Fruit fly (Drosophila melanogaster) whole organism, embryonic: ENCODE results near the gene CG42307.

ENCODE experiments used
- Abd-B ChIP-seq: fragments of 200-800 bp; sonication (Bioruptor generic); optimal IDR thresholded peaks from 2 replicates; lab custom pipeline; 2018; ENCODE audit warnings: missing biosample characterization, mild to moderate bottlenecking, missing genetic modification characterization, moderate library complexity
- BtbVII ChIP-seq: fragments of 200-800 bp; sonication (Bioruptor generic); optimal IDR thresholded peaks from 3 replicates; lab custom pipeline; 2017; ENCODE audit warnings: missing biosample characterization, mild to moderate bottlenecking, missing genetic modification characterization
- Bteb2 ChIP-seq: fragments of 200-800 bp; sonication (Bioruptor generic); optimal IDR thresholded peaks from 2 replicates; lab custom pipeline; 2016; ENCODE audit warnings: missing biosample characterization, missing genetic modification characterization
- CG10147 ChIP-seq: fragments of 200-800 bp; sonication (Bioruptor generic); optimal IDR thresholded peaks from 2 replicates; lab custom pipeline; 2019; ENCODE audit warnings: missing biosample characterization, mild to moderate bottlenecking, missing genetic modification characterization, moderate library complexity
- CG10979 ChIP-seq: fragments of 200-800 bp; sonication (Bioruptor generic); optimal IDR thresholded peaks from 2 replicates; lab custom pipeline; 2018; ENCODE audit warnings: missing biosample characterization, mild to moderate bottlenecking, missing genetic modification characterization, moderate library complexity
- CG13287 ChIP-seq: fragments of 200-800 bp; sonication (Bioruptor generic); IDR thresholded peaks from 2 replicates; pipeline ENCODE4 v1.3.6; 2022; ENCODE audit warnings: missing biosample characterization, missing genetic modification characterization; ENCODE audit not compliant: partially characterized antibody
- CG14710 ChIP-seq: fragments of 200-800 bp; sonication (Bioruptor generic); optimal IDR thresholded peaks from 3 replicates; lab custom pipeline; 2019; ENCODE audit warnings: missing biosample characterization, mild to moderate bottlenecking, missing genetic modification characterization, moderate library complexity
- CG16863 ChIP-seq: fragments of 200-800 bp; sonication (Bioruptor generic); optimal IDR thresholded peaks from 3 replicates; lab custom pipeline; 2016; ENCODE audit warnings: missing biosample characterization, missing genetic modification characterization
- CG2120 ChIP-seq: fragments of 200-800 bp; sonication (Bioruptor generic); optimal IDR thresholded peaks from 3 replicates; lab custom pipeline; 2016; ENCODE audit warnings: missing biosample characterization, missing genetic modification characterization
- CG2129 ChIP-seq: fragments of 200-800 bp; sonication (Bioruptor generic); IDR thresholded peaks from 2 replicates; pipeline ENCODE4 v1.3.6; 2022; ENCODE audit warnings: missing biosample characterization, missing genetic modification characterization; ENCODE audit not compliant: partially characterized antibody
- CG2199 ChIP-seq: fragments of 200-800 bp; sonication (Bioruptor generic); IDR thresholded peaks from 3 replicates; pipeline ENCODE4 v1.3.6; 2022; ENCODE audit warnings: missing biosample characterization, missing genetic modification characterization
- CG3281 ChIP-seq: fragments of 200-800 bp; sonication (Bioruptor generic); optimal IDR thresholded peaks from 3 replicates; lab custom pipeline; 2017; ENCODE audit warnings: missing biosample characterization, mild to moderate bottlenecking, missing genetic modification characterization
- CG34422 ChIP-seq: fragments of 200-800 bp; sonication (Bioruptor generic); IDR thresholded peaks from 3 replicates; pipeline ENCODE4 v1.3.6; 2022; ENCODE audit warnings: missing biosample characterization, missing genetic modification characterization
- CG4617 ChIP-seq: fragments of 200-800 bp; sonication (Bioruptor generic); optimal IDR thresholded peaks from 3 replicates; lab custom pipeline; 2016; ENCODE audit warnings: missing biosample characterization, missing genetic modification characterization, borderline replicate concordance
- CG6683 ChIP-seq: fragments of 200-800 bp; sonication (Bioruptor generic); optimal IDR thresholded peaks from 2 replicates; lab custom pipeline; 2017; ENCODE audit warnings: missing biosample characterization, mild to moderate bottlenecking, missing genetic modification characterization, missing genetic modification reagents
- CG7839 ChIP-seq: fragments of 200-800 bp; sonication (Bioruptor generic); optimal IDR thresholded peaks from 3 replicates; lab custom pipeline; 2018; ENCODE audit warnings: missing biosample characterization, mild to moderate bottlenecking, missing genetic modification characterization, moderate library complexity
- CG9817 ChIP-seq: fragments of 200-800 bp; sonication (Bioruptor generic); optimal IDR thresholded peaks from 2 replicates; lab custom pipeline; 2018; ENCODE audit warnings: missing biosample characterization, mild to moderate bottlenecking, missing genetic modification characterization, moderate library complexity
- CHES-1-like ChIP-seq: fragments of 200-800 bp; sonication (Bioruptor generic); optimal IDR thresholded peaks from 2 replicates; lab custom pipeline; 2016; ENCODE audit warnings: missing biosample characterization, missing genetic modification characterization
- D ChIP-seq, 2 experiments: fragments of 200-800 bp in 1 of 2; fragments of >200 bp in 1 of 2; sonication (Bioruptor generic) in 1 of 2; optimal IDR thresholded peaks; 2 replicates in 1 of 2; 3 replicates in 1 of 2; lab custom pipeline; 2017; ENCODE audit warnings: mild to moderate bottlenecking in 1 of 2, missing biosample characterization in 1 of 2, missing genetic modification characterization in 1 of 2, missing genetic modification reagents in 1 of 2
- Dbx ChIP-seq: fragments of 200-800 bp; sonication (Bioruptor generic); IDR thresholded peaks from 3 replicates; pipeline ENCODE4 v1.3.6; 2022; ENCODE audit warnings: missing biosample characterization, missing genetic modification characterization
- Dp ChIP-seq: fragments of 200-800 bp; sonication (Bioruptor generic); optimal IDR thresholded peaks from 2 replicates; lab custom pipeline; 2018; ENCODE audit warnings: missing biosample characterization, mild to moderate bottlenecking, missing genetic modification characterization, moderate library complexity
- Ets97D ChIP-seq: fragments of 200-800 bp; sonication (Bioruptor generic); optimal IDR thresholded peaks from 3 replicates; lab custom pipeline; 2016; ENCODE audit warnings: missing biosample characterization, missing genetic modification characterization
- HLH3B ChIP-seq: fragments of 200-800 bp; sonication (Bioruptor generic); IDR thresholded peaks from 2 replicates; pipeline ENCODE4 v1.3.6; 2022; ENCODE audit warnings: missing biosample characterization, missing genetic modification characterization
- HLHmδ ChIP-seq: fragments of 200-800 bp; sonication (Bioruptor generic); optimal IDR thresholded peaks from 2 replicates; lab custom pipeline; 2018; ENCODE audit warnings: missing biosample characterization, mild to moderate bottlenecking, missing genetic modification characterization, moderate library complexity
- HmgZ ChIP-seq: fragments of 200-800 bp; sonication (Bioruptor generic); optimal IDR thresholded peaks from 2 replicates; lab custom pipeline; 2018; ENCODE audit warnings: missing biosample characterization, mild to moderate bottlenecking, missing genetic modification characterization
- Hr51 ChIP-seq, 2 experiments: fragments of 200-800 bp; sonication (Bioruptor generic); optimal IDR thresholded peaks; 2 replicates in 1 of 2; 3 replicates in 1 of 2; lab custom pipeline; 2016 to 2018; ENCODE audit warnings: missing biosample characterization in 2 of 2, missing genetic modification characterization in 2 of 2, mild to moderate bottlenecking in 1 of 2, moderate library complexity in 1 of 2
- MBD-R2 ChIP-seq: fragments of 200-800 bp; sonication (Bioruptor generic); IDR thresholded peaks from 2 replicates; pipeline ENCODE4 v1.3.6; 2022; ENCODE audit warnings: missing biosample characterization, missing genetic modification characterization
- amos ChIP-seq: fragments of 200-800 bp; sonication (Bioruptor generic); IDR thresholded peaks from 2 replicates; pipeline ENCODE4 v1.3.6; 2022; ENCODE audit warnings: missing biosample characterization, missing genetic modification characterization; ENCODE audit not compliant: partially characterized antibody
- ara ChIP-seq: fragments of 200-800 bp; sonication (Bioruptor generic); IDR thresholded peaks from 2 replicates; pipeline ENCODE4 v1.3.6; 2022; ENCODE audit warnings: missing biosample characterization, missing genetic modification characterization
- bsh ChIP-seq, 2 experiments: fragments of 200-800 bp; sonication (Bioruptor generic); optimal IDR thresholded peaks; 2 replicates each; lab custom pipeline; 2017 to 2018; ENCODE audit warnings: mild to moderate bottlenecking in 2 of 2, missing biosample characterization in 2 of 2, missing genetic modification characterization in 2 of 2, moderate library complexity in 1 of 2
- cad ChIP-seq: fragments of >200 bp; optimal IDR thresholded peaks from 2 replicates; lab custom pipeline; 2017; ENCODE audit warnings: missing biosample characterization, missing genetic modification characterization
- crc ChIP-seq: fragments of 200-800 bp; sonication (Bioruptor generic); optimal IDR thresholded peaks from 2 replicates; lab custom pipeline; 2016; ENCODE audit warnings: missing biosample characterization, missing genetic modification characterization
- croc ChIP-seq: fragments of 200-800 bp; sonication (Bioruptor generic); conservative IDR thresholded peaks from 3 replicates; pipeline ENCODE4 v1.3.6; 2022; ENCODE audit warnings: missing biosample characterization, missing genetic modification characterization
- crol ChIP-seq: fragments of 200-800 bp; sonication (Bioruptor generic); IDR thresholded peaks from 2 replicates; pipeline ENCODE4 v1.3.6; 2022; ENCODE audit warnings: missing biosample characterization, missing genetic modification characterization
- crp ChIP-seq, 2 experiments: fragments of 200-800 bp; sonication (Bioruptor generic); optimal IDR thresholded peaks; 2 replicates in 1 of 2; 3 replicates in 1 of 2; lab custom pipeline; 2017; ENCODE audit warnings: missing biosample characterization in 2 of 2, missing genetic modification characterization in 2 of 2, mild to moderate bottlenecking in 1 of 2, moderate library complexity in 1 of 2
- dmrt99B ChIP-seq: fragments of 200-800 bp; sonication (Bioruptor generic); optimal IDR thresholded peaks from 2 replicates; lab custom pipeline; 2018; ENCODE audit warnings: missing biosample characterization, mild to moderate bottlenecking, missing genetic modification characterization, moderate library complexity
- eve ChIP-seq, 2 experiments: fragments of >200 bp; optimal IDR thresholded peaks; 2 replicates each; lab custom pipeline; 2017; ENCODE audit warnings: missing biosample characterization in 2 of 2, missing genetic modification characterization in 2 of 2
- gcm ChIP-seq: fragments of 200-800 bp; sonication (Bioruptor generic); optimal IDR thresholded peaks from 2 replicates; lab custom pipeline; 2019; ENCODE audit warnings: missing biosample characterization, mild to moderate bottlenecking, missing genetic modification characterization, moderate library complexity
- her ChIP-seq: fragments of 200-800 bp; sonication (Bioruptor generic); optimal IDR thresholded peaks from 2 replicates; lab custom pipeline; 2016; ENCODE audit warnings: missing biosample characterization, missing genetic modification characterization
- insv ChIP-seq, 2 experiments: fragments of 200-800 bp; sonication (Bioruptor generic); optimal IDR thresholded peaks; 3 replicates each; lab custom pipeline; 2016 to 2018; ENCODE audit warnings: missing biosample characterization in 2 of 2, missing genetic modification characterization in 2 of 2
- ken ChIP-seq: fragments of 200-800 bp; sonication (Bioruptor generic); IDR thresholded peaks from 3 replicates; pipeline ENCODE4 v1.3.6; 2022; ENCODE audit warnings: missing biosample characterization, missing genetic modification characterization
- luna ChIP-seq: fragments of 200-800 bp; sonication (Bioruptor generic); optimal IDR thresholded peaks from 2 replicates; lab custom pipeline; 2016; ENCODE audit warnings: missing biosample characterization, missing genetic modification characterization
- pnt ChIP-seq: fragments of 200-800 bp; sonication (Bioruptor generic); optimal IDR thresholded peaks from 3 replicates; lab custom pipeline; 2016; ENCODE audit warnings: missing biosample characterization, missing genetic modification characterization
- repo ChIP-seq: fragments of 200-800 bp; sonication (Bioruptor generic); optimal IDR thresholded peaks from 2 replicates; lab custom pipeline; 2016; ENCODE audit warnings: missing biosample characterization, missing genetic modification characterization
- sisA ChIP-seq: fragments of 200-800 bp; sonication (Bioruptor generic); IDR thresholded peaks from 2 replicates; pipeline ENCODE4 v1.3.6; 2022; ENCODE audit warnings: missing biosample characterization, missing genetic modification characterization
- trem ChIP-seq: fragments of 200-800 bp; optimal IDR thresholded peaks from 3 replicates; lab custom pipeline; 2019; ENCODE audit warnings: missing biosample characterization, mild to moderate bottlenecking, missing genetic modification characterization, moderate library complexity
- zf30C ChIP-seq: fragments of 200-800 bp; sonication (Bioruptor generic); optimal IDR thresholded peaks from 3 replicates; lab custom pipeline; 2018; ENCODE audit warnings: missing biosample characterization, mild to moderate bottlenecking, missing genetic modification characterization
- zfh2 ChIP-seq: fragments of 200-800 bp; sonication (Bioruptor generic); optimal IDR thresholded peaks from 2 replicates; lab custom pipeline; 2016; ENCODE audit warnings: missing biosample characterization, missing genetic modification characterization

Gene CG42307

DNA sequence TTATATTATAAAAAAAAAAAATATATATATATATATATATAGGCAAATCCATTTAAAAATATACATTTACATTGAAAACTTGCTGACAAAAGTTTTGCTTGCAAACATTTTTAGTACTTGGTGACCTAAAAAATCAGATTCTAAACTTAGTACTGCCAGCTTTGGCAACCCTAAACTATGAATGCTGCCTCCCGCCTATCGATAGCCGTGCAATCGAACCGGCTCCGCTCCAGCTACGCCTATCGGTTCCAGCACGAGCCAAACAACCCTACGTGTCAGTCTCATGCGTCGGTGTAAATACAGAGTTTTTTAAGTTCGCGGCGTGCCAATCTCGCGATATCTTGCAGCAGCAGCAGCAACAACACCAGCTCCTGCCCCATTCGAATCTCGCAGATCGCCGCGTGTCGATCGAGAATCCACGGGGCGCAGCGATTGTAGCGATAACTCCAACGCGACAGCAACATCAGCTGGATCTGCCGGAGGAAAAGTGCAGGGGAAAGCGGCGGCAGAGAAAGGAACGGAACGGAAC is 31.5 kb downstream of the CG42307 start, which contains the start of gene Sec63 (continued):
- TF ChIP-seq CG16863 (no peak), Hr51 (GFP tag; optimal IDR thresholded peaks at IDR 0.05; lab: Kevin White, UChicago) (peak; percentile 47 to 49), MBD-R2 (GFP tag; lab: Robert Waterston, UW) (peak; percentile 79), CG9817 (tag; lab: Kevin White, UChicago) (peak; percentile 54), ara (peak; percentile 25; the same call in 1 of the 2 replicates), repo (peak; percentile 6), eve (GFP tag; optimal IDR thresholded peaks at IDR 0.05; lab: Kevin White, UChicago) (no peak), luna (GFP tag; lab: Kevin White, UChicago) (peak; percentile 22), BtbVII (GFP tag; lab: Kevin White, UChicago) (peak; percentile 21), croc (GFP tag; lab: Robert Waterston, UW) (no peak), pnt (GFP tag; lab: Kevin White, UChicago) (peak; percentile 34), crc (GFP tag; lab: Kevin White, UChicago) (no peak), CG2199 (GFP tag; lab: Robert Waterston, UW) (peak; percentile 23; the same call in 1 of the 3 replicates), her (GFP tag; lab: Kevin White, UChicago) (no peak), CG10147 (GFP tag; lab: Kevin White, UChicago) (no peak), D (optimal IDR thresholded peaks at IDR 0.05; lab: Kevin White, UChicago) (no peak), D (GFP tag; optimal IDR thresholded peaks at IDR 0.05; lab: Kevin White, UChicago) (peak; percentile 3), zf30C (GFP tag; lab: Kevin White, UChicago) (peak; percentile 3), CG7839 (tag; lab: Kevin White, UChicago) (peak; percentile 49), Dp (GFP tag; lab: Kevin White, UChicago) (peak; percentile 43), Dbx (GFP tag; lab: Robert Waterston, UW) (peak; percentile 45; the same call in 2 of the 3 replicates), trem (tag; lab: Kevin White, UChicago) (peak; percentile 65), CG14710 (tag; lab: Kevin White, UChicago) (no peak), CG2120 (GFP tag; lab: Kevin White, UChicago) (peak; percentile 59), insv (GFP tag; optimal IDR thresholded peaks at IDR 0.05; lab: Kevin White, UChicago) (no peak), HmgZ (tag; lab: Kevin White, UChicago) (peak; percentile 8), zfh2 (GFP tag; lab: Kevin White, UChicago) (peak; percentile 22), crp (GFP tag; optimal IDR thresholded peaks at IDR 0.05; lab: Kevin White, UChicago) (peak in 1 of 2 experiments; percentile 74), dmrt99B (tag; lab: Kevin White, UChicago) (peak; percentile 14), amos (GFP tag; lab: Robert Waterston, UW) (peak; percentile 92), crol (GFP tag; lab: Robert Waterston, UW) (peak; percentile 56), gcm (GFP tag; lab: Kevin White, UChicago) (peak; percentile 3), cad (no peak), CG3281 (GFP tag; lab: Kevin White, UChicago) (peak; percentile 58), CG4617 (GFP tag; lab: Kevin White, UChicago) (peak; percentile 43), CG13287 (GFP tag; lab: Robert Waterston, UW) (peak; percentile 89), ken (peak; percentile 48; the same call in 1 of the 3 replicates), bsh (GFP tag; optimal IDR thresholded peaks at IDR 0.05; lab: Kevin White, UChicago) (peak in 1 of 2 experiments; percentile 32), HLH3B (GFP tag; lab: Robert Waterston, UW) (peak; percentile 43; the same call in 1 of the 2 replicates), sisA (GFP tag; lab: Robert Waterston, UW) (0 out of 2 replicates have a peak, but pooled peaks have one; percentile 27), Abd-B (GFP tag; lab: Kevin White, UChicago) (peak; percentile 36), Ets97D (no peak), CHES-1-like (peak; percentile 45), CG10979 (no peak), CG2129 (GFP tag; lab: Robert Waterston, UW) (peak; percentile 69), Bteb2 (GFP tag; lab: Kevin White, UChicago) (no peak), CG6683 (GFP tag; lab: Kevin White, UChicago) (no peak), CG34422 (peak; percentile 85), HLHmδ (GFP tag; lab: Kevin White, UChicago) (peak; percentile 96)
